Fruit fly (Drosophila melanogaster): Measurements from ENCODE around the gene CG34112.

The CG34112 gene

DNA sequence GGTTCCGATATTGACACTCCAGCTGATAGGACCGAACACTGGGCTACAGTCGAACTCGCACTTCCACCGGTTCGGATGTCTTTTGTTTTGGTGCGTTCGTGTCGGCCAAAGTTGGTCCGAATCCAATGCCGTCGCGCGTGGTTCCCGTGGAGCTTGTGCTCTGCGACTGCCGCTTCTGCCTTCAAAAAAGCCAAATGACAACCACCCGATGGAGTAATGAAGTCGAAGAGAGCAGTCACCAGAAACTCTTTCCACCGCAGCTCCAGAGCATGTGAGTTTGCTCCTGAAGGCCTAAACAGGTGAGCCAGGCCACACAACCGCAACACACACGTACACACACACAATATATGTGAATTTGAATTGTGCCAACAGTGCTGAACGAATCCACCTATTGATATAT lies at the start of gene CG34112:
CG34112 (minus strand) TSS at position 143 of the 400 bp plus-strand sequence.
- TF ChIP-seq achi (GFP tag; optimal IDR thresholded peaks at IDR 0.05): peak; percentile 6
- no peak for TF ChIP-seq Hr4 (GFP tag; optimal IDR thresholded peaks at IDR 0.05)
- TF ChIP-seq lz (GFP tag; optimal IDR thresholded peaks at IDR 0.05): no peak
- TF ChIP-seq net (GFP tag; optimal IDR thresholded peaks at IDR 0.05): no peak
- no peak for TF ChIP-seq fkh (GFP tag; optimal IDR thresholded peaks at IDR 0.05)
- no peak for TF ChIP-seq acj6 (GFP tag; optimal IDR thresholded peaks at IDR 0.05)
- no peak for TF ChIP-seq Sox14 (GFP tag; optimal IDR thresholded peaks at IDR 0.05)
- TF ChIP-seq CG15336 (GFP tag; IDR thresholded peaks at IDR 0.05): peak; percentile 38; the same call in 1 of the 2 replicates
- no peak for TF ChIP-seq CG11902 (GFP tag; optimal IDR thresholded peaks at IDR 0.05)
- no peak for TF ChIP-seq Hr38 (GFP tag; optimal IDR thresholded peaks at IDR 0.05)
- no peak for TF ChIP-seq topi (GFP tag; optimal IDR thresholded peaks at IDR 0.05)
- TF ChIP-seq Eip93F (GFP tag; optimal IDR thresholded peaks at IDR 0.05): no peak
- no peak for TF ChIP-seq CG10669 (GFP tag; optimal IDR thresholded peaks at IDR 0.05)
- TF ChIP-seq CG8119 (GFP tag; IDR thresholded peaks at IDR 0.05): peak; percentile 39; the same call in 1 of the 3 replicates
- no peak for TF ChIP-seq CG3032 (tag; optimal IDR thresholded peaks at IDR 0.05)
- TF ChIP-seq Sox15 (GFP tag; optimal IDR thresholded peaks at IDR 0.05): no peak
- TF ChIP-seq CG6276 (GFP tag; optimal IDR thresholded peaks at IDR 0.05): no peak
- 0 out of 3 replicates have a peak, but pooled peaks have one; percentile 15 for TF ChIP-seq CG6163 (GFP tag; IDR thresholded peaks at IDR 0.05)
- TF ChIP-seq vri (GFP tag; optimal IDR thresholded peaks at IDR 0.05): peak; percentile 71
- TF ChIP-seq cyc (GFP tag; optimal IDR thresholded peaks at IDR 0.05): no peak
- no peak for TF ChIP-seq OdsH (GFP tag; optimal IDR thresholded peaks at IDR 0.05)
- no peak for TF ChIP-seq CG9139 (GFP tag; optimal IDR thresholded peaks at IDR 0.05)
- peak; percentile 31; the same call in 1 of the 3 replicates for TF ChIP-seq eg (GFP tag; IDR thresholded peaks at IDR 0.05)
- no peak for TF ChIP-seq Ets21C (GFP tag; optimal IDR thresholded peaks at IDR 0.05)
- no peak for TF ChIP-seq ss (GFP tag; optimal IDR thresholded peaks at IDR 0.05)
- TF ChIP-seq CG11762 (GFP tag; optimal IDR thresholded peaks at IDR 0.05; ENCODE audit: insufficient read depth): no peak
- TF ChIP-seq Eip78C (GFP tag): no peak
- no peak for TF ChIP-seq dsx (GFP tag; optimal IDR thresholded peaks at IDR 0.05; ENCODE audit: poor library complexity, severe bottlenecking)
- no peak for TF ChIP-seq CG11294 (GFP tag; IDR thresholded peaks at IDR 0.05)
- no peak for TF ChIP-seq svp (GFP tag)
- TF ChIP-seq Ets96B (tag; optimal IDR thresholded peaks at IDR 0.05): no peak
- TF ChIP-seq CG8632 (GFP tag; optimal IDR thresholded peaks at IDR 0.05): no peak
- no peak for TF ChIP-seq Hr39 (GFP tag; optimal IDR thresholded peaks at IDR 0.05)
- TF ChIP-seq CG10631 (GFP tag; optimal IDR thresholded peaks at IDR 0.05): no peak
- TF ChIP-seq CG6854 (GFP tag; optimal IDR thresholded peaks at IDR 0.05): peak; percentile 47
- TF ChIP-seq CG6792 (GFP tag; optimal IDR thresholded peaks at IDR 0.05): no peak
- no peak for TF ChIP-seq pdm3 (GFP tag; optimal IDR thresholded peaks at IDR 0.05)
- TF ChIP-seq CG3919 (GFP tag; optimal IDR thresholded peaks at IDR 0.05): no peak
- no peak for TF ChIP-seq Eip75B (GFP tag; optimal IDR thresholded peaks at IDR 0.05)
- TF ChIP-seq CG34406 (GFP tag; optimal IDR thresholded peaks at IDR 0.05): no peak
- TF ChIP-seq Sox102F (GFP tag; optimal IDR thresholded peaks at IDR 0.05): no peak
- no peak for TF ChIP-seq salr (GFP tag; optimal IDR thresholded peaks at IDR 0.05)
- TF ChIP-seq fd59A (GFP tag; optimal IDR thresholded peaks at IDR 0.05): no peak

DNA sequence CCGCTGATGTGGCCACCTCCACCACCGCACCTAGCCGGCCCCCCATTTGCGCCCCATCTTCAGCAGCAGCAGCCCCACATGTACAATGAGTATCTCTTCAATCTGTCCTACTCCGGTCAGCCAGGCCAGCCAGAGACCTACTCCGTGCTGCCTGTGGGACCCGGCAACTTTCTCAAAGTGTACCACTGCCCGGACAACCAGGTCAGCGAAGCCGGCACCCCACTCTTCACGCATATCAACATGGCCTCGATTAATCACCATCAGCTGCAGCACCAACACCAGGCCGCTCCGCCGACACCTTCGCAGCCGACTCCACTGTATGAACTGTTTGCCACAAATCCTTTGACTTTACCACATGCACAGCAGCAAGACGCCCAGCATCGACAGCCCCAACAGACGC lies 43.8 kb upstream of the CG34112 start:
- no peak for TF ChIP-seq vri (GFP tag; optimal IDR thresholded peaks at IDR 0.05)
- TF ChIP-seq Blimp-1 (GFP tag; optimal IDR thresholded peaks at IDR 0.05): no peak
- TF ChIP-seq CG8119 (GFP tag; IDR thresholded peaks at IDR 0.05): no peak
- no peak for TF ChIP-seq fkh (GFP tag; optimal IDR thresholded peaks at IDR 0.05)
- TF ChIP-seq CG8632 (GFP tag; optimal IDR thresholded peaks at IDR 0.05): no peak
- no peak for TF ChIP-seq CG3032 (tag; optimal IDR thresholded peaks at IDR 0.05)
- no peak for TF ChIP-seq Eip78C (GFP tag)
- TF ChIP-seq Sox14 (GFP tag; optimal IDR thresholded peaks at IDR 0.05): no peak
- no peak for TF ChIP-seq dac (GFP tag; optimal IDR thresholded peaks at IDR 0.05)
- TF ChIP-seq CG3919 (GFP tag; optimal IDR thresholded peaks at IDR 0.05): no peak
- no peak for TF ChIP-seq CG1621 (tag; optimal IDR thresholded peaks at IDR 0.05)
- TF ChIP-seq Hr4 (GFP tag; optimal IDR thresholded peaks at IDR 0.05): no peak
- TF ChIP-seq CG11294 (GFP tag; IDR thresholded peaks at IDR 0.05): no peak
- no peak for TF ChIP-seq CG9139 (GFP tag; optimal IDR thresholded peaks at IDR 0.05)
- no peak for TF ChIP-seq Ets96B (tag; optimal IDR thresholded peaks at IDR 0.05)
- no peak for TF ChIP-seq svp (GFP tag)

All from whole organism, prepupa.